Worm (Caenorhabditis elegans) whole organism, L2 larva: ENCODE results near the gene ptc-3.

Experiments
- lsy-2 ChIP-seq, 2 experiments: fragments of 150-350 bp in 1 of 2; sonication (generic microtip) in 1 of 2; optimal IDR thresholded peaks; 2 replicates each; lab custom pipeline; 2014 to 2017; ENCODE audit warnings: missing biosample characterization in 2 of 2, missing genetic modification characterization in 2 of 2
- nhr-11 ChIP-seq: fragments of 150-350 bp; optimal IDR thresholded peaks from 2 replicates; lab custom pipeline; 2014; ENCODE audit warnings: missing biosample characterization, missing genetic modification characterization

ce11 chrII:2804949-2805348 is 47.4 kb downstream of the ptc-3 start:
- TF ChIP-seq nhr-11 (tag; lab: Kevin White, UChicago) (no peak), lsy-2 (tag; optimal IDR thresholded peaks at IDR 0.05; lab: Kevin White, UChicago) (no peak)
